Worm (Caenorhabditis elegans) whole organism, young adult: ENCODE measurements around the gene R03G8.3.

ENCODE experiments used
- F37B4.10 ChIP-seq: fragments of 200-800 bp; sonication (Bioruptor generic); IDR thresholded peaks from 2 replicates; pipeline ENCODE4 v1.3.6; 2022; ENCODE audit warnings: missing genetic modification characterization, missing compliant biosample characterization
- T07F8.4 ChIP-seq: sonication (generic microtip); optimal IDR thresholded peaks from 2 replicates; lab custom pipeline; 2016; ENCODE audit warnings: mild to moderate bottlenecking, missing genetic modification characterization, moderate library complexity, missing compliant biosample characterization
- dpl-1 ChIP-seq: fragments of 150-350 bp; optimal IDR thresholded peaks from 2 replicates; lab custom pipeline; 2014; ENCODE audit warnings: missing biosample characterization, missing genetic modification reagents, missing genetic modification characterization
- ets-4 ChIP-seq: fragments of 200-800 bp; sonication (Bioruptor generic); optimal IDR thresholded peaks from 2 replicates; lab custom pipeline; 2018; ENCODE audit warnings: mild to moderate bottlenecking, missing genetic modification characterization, missing compliant biosample characterization
- madf-3 ChIP-seq: fragments of 200-800 bp; sonication (Bioruptor generic); IDR thresholded peaks from 2 replicates; pipeline ENCODE4 v1.3.6; 2022; ENCODE audit warnings: missing genetic modification reagents, missing genetic modification characterization, missing compliant biosample characterization
- nhr-90 ChIP-seq: sonication (generic microtip); optimal IDR thresholded peaks from 2 replicates; lab custom pipeline; 2016; ENCODE audit warnings: missing genotype, mild to moderate bottlenecking, missing genetic modification characterization, missing compliant biosample characterization
- tbx-9 ChIP-seq: sonication (generic microtip); optimal IDR thresholded peaks from 2 replicates; lab custom pipeline; 2016; ENCODE audit warnings: borderline replicate concordance, missing genetic modification characterization, inconsistent platforms, missing compliant biosample characterization

ce11 chrX:13126420-13126819, 35.7 kb downstream of the R03G8.3 start, which contains the start of gene F17H10.4:
- TF ChIP-seq F37B4.10 (GFP tag; lab: Robert Waterston, UW) (no peak), tbx-9 (tag; lab: Kevin White, UChicago) (no peak), T07F8.4 (tag; lab: Kevin White, UChicago) (no peak), ets-4 (GFP tag; lab: Kevin White, UChicago) (no peak), dpl-1 (no peak), madf-3 (no peak), nhr-90 (tag; lab: Kevin White, UChicago) (no peak)
